Fruit fly (Drosophila melanogaster): ENCODE data around the gene Diap1.

Gene Diap1

DNA sequence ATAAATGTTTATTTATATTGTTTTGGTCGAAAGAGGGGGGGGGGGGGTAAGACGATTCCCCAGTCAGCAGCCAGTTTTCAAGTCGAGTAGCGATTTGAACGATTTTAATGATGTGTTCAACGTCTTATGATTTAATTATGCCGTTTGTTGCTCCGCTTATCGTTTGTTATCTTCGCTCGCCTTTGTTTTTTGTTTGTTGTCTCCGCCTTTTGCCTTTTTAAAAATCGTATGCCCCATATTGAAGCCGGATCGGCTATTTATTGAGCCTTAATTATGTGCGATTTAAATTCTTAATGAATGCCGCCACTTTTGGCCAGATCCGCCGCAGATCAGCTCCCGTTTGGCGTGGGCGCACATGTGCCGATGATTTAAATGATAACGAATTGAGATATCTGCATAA lies 36.3 kb downstream of the Diap1 start (continued):
- TF ChIP-seq CG3995 (GFP tag; optimal IDR thresholded peaks at IDR 0.05), result no peak
- no peak for TF ChIP-seq Nf-YC (tag; optimal IDR thresholded peaks at IDR 0.05)
- no peak for TF ChIP-seq CG10209 (GFP tag; optimal IDR thresholded peaks at IDR 0.05)
- no peak for TF ChIP-seq CG17612 (GFP tag; IDR thresholded peaks at IDR 0.05)
- TF ChIP-seq Camta (GFP tag; optimal IDR thresholded peaks at IDR 0.05), result no peak
- TF ChIP-seq Oaz (GFP tag; IDR thresholded peaks at IDR 0.05), result no peak
- no peak for TF ChIP-seq row (GFP tag; IDR thresholded peaks at IDR 0.05)
- peak; percentile 65 for TF ChIP-seq sd (tag; optimal IDR thresholded peaks at IDR 0.05)
- TF ChIP-seq cato (GFP tag; optimal IDR thresholded peaks at IDR 0.05; ENCODE audit: borderline replicate concordance), result no peak
- no peak for TF ChIP-seq CG4617 (GFP tag; optimal IDR thresholded peaks at IDR 0.05; ENCODE audit: borderline replicate concordance)
- TF ChIP-seq Atf6 (GFP tag; IDR thresholded peaks at IDR 0.05), result no peak
- TF ChIP-seq pros (GFP tag; optimal IDR thresholded peaks at IDR 0.05), result peak; percentile 53
- no peak for TF ChIP-seq pb (GFP tag; optimal IDR thresholded peaks at IDR 0.05)
- TF ChIP-seq bsh (GFP tag; optimal IDR thresholded peaks at IDR 0.05), result no peak
- TF ChIP-seq Med (GFP tag), result no peak
- no peak for TF ChIP-seq CG3726 (GFP tag; IDR thresholded peaks at IDR 0.05)
- peak; percentile 68 for TF ChIP-seq gro (GFP tag; optimal IDR thresholded peaks at IDR 0.05)
- TF ChIP-seq CG6791 (GFP tag; IDR thresholded peaks at IDR 0.05; ENCODE audit: partially characterized antibody), result no peak
- no peak for TF ChIP-seq CG12236 (GFP tag; optimal IDR thresholded peaks at IDR 0.05)
- TF ChIP-seq CG10431 (GFP tag; optimal IDR thresholded peaks at IDR 0.05), result no peak
- no peak for TF ChIP-seq CkIIα-i1 (GFP tag; IDR thresholded peaks at IDR 0.05)
- peak; percentile 27 for TF ChIP-seq cwo (GFP tag; optimal IDR thresholded peaks at IDR 0.05)
- no peak for TF ChIP-seq Atf3 (GFP tag; optimal IDR thresholded peaks at IDR 0.05)
- no peak for TF ChIP-seq Aef1 (GFP tag; IDR thresholded peaks at IDR 0.05)
- peak; percentile 75 for TF ChIP-seq CG13894 (tag; optimal IDR thresholded peaks at IDR 0.05)
- TF ChIP-seq CG16863 (GFP tag; optimal IDR thresholded peaks at IDR 0.05), result no peak
- no peak for TF ChIP-seq Meics (GFP tag; optimal IDR thresholded peaks at IDR 0.05)
- TF ChIP-seq bowl (GFP tag; IDR thresholded peaks at IDR 0.05), result peak; percentile 48; the same call in 1 of the 2 replicates
- peak; percentile 97 for TF ChIP-seq abd-A (tag; optimal IDR thresholded peaks at IDR 0.05)
- TF ChIP-seq oc (tag; optimal IDR thresholded peaks at IDR 0.05), result peak; percentile 61
- TF ChIP-seq ara (GFP tag; IDR thresholded peaks at IDR 0.05), result no peak
- TF ChIP-seq CoRest (tag; optimal IDR thresholded peaks at IDR 0.05), result no peak

DNA sequence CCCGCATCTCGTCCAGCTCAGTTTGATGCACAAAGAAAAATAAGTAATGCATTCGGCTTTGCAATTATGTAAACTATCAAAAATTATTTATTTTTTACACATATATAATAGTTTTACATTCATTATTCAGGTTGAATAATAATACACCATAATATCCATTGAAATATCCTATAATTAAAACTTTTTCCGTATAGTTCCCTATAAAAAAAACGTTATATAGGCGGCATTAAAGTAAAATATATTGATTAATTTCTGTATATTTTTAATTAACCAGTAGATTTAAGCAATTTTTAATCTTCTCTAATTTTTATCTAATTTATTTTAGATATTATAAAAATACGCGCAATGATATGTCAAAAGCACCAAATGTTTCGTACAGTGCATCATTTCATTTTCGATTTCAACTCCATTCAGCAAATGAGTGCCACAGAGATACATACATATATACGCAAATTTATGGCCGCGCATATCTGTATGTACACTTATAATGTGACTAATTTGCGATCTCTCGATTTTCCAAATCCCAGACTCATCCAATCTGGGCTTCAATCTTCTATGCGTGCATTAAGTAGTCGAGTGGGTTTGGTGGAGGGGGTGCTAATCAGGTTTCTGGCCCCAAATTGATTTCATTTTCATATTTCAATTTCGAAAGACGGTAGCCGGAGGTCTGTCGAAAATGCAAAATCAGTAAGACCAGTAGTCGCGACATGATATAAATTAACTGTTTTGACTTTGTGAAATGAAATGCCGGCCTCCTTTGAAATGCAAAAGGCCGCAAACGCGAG lies 37.4 kb downstream of the Diap1 start:
- TF ChIP-seq sqz (GFP tag; optimal IDR thresholded peaks at IDR 0.05) (no peak), CG6791 (GFP tag; IDR thresholded peaks at IDR 0.05; ENCODE audit: partially characterized antibody) (no peak), CG12391 (tag; optimal IDR thresholded peaks at IDR 0.05) (peak; percentile 56), Atf6 (GFP tag; IDR thresholded peaks at IDR 0.05) (no peak), CG12104 (GFP tag; optimal IDR thresholded peaks at IDR 0.05) (no peak), Dip2 (GFP tag; IDR thresholded peaks at IDR 0.05) (no peak), CG9727 (GFP tag; optimal IDR thresholded peaks at IDR 0.05) (peak; percentile 27), Nf-YC (tag; optimal IDR thresholded peaks at IDR 0.05) (no peak), croc (GFP tag; conservative IDR thresholded peaks at IDR 0.05) (no peak), shn (GFP tag; optimal IDR thresholded peaks at IDR 0.05) (no peak), PHDP (tag; optimal IDR thresholded peaks at IDR 0.05) (peak; percentile 5), CG33557 (GFP tag; optimal IDR thresholded peaks at IDR 0.05) (peak; percentile 22), nerfin-1 (tag; optimal IDR thresholded peaks at IDR 0.05) (no peak), CG8944 (GFP tag; optimal IDR thresholded peaks at IDR 0.05) (no peak), ranshi (GFP tag; IDR thresholded peaks at IDR 0.05) (no peak), sr (GFP tag; IDR thresholded peaks at IDR 0.05) (no peak), en (GFP tag; optimal IDR thresholded peaks at IDR 0.05) (no peak), CG33213 (GFP tag; optimal IDR thresholded peaks at IDR 0.05) (no peak), ewg (GFP tag; optimal IDR thresholded peaks at IDR 0.05) (no peak), BEAF-32 (GFP tag; optimal IDR thresholded peaks at IDR 0.05) (no peak), Blimp-1 (GFP tag; optimal IDR thresholded peaks at IDR 0.05) (peak; percentile 35)
